Worm (Caenorhabditis elegans) whole organism, L1 larva: Measurements from ENCODE around the gene eif-3.L.

Experiments used
- aly-2 ChIP-seq: fragments of 150-350 bp; optimal IDR thresholded peaks from 2 replicates; lab custom pipeline; 2014; ENCODE audit warnings: missing biosample characterization, missing genetic modification characterization
- ceh-88 ChIP-seq: fragments of 200-800 bp; sonication (Bioruptor generic); IDR thresholded peaks from 2 replicates; pipeline ENCODE4 v1.3.6; 2022; ENCODE audit warnings: missing genetic modification characterization, missing compliant biosample characterization
- ces-1 ChIP-seq: fragments of 150-350 bp; optimal IDR thresholded peaks from 2 replicates; lab custom pipeline; 2014; ENCODE audit warnings: missing biosample characterization, missing genetic modification reagents, missing genetic modification characterization
- elt-3 ChIP-seq, 6 experiments: fragments of 150-350 bp in 1 of 6; sonication (generic microtip); optimal IDR thresholded peaks; 2 replicates each; lab custom pipeline; 2017 to 2018; ENCODE audit warnings: missing biosample characterization in 6 of 6, missing genetic modification characterization in 6 of 6, inconsistent platforms in 1 of 6
- lin-35 ChIP-seq, 2 experiments: fragments of 150-350 bp; optimal IDR thresholded peaks; 2 replicates each; lab custom pipeline; 2014; ENCODE audit warnings: missing biosample characterization in 2 of 2, missing genetic modification characterization in 2 of 2, missing genetic modification reagents in 2 of 2
- lin-39 ChIP-seq: fragments of 150-350 bp; optimal IDR thresholded peaks from 2 replicates; lab custom pipeline; 2014; ENCODE audit warnings: missing biosample characterization, missing genetic modification reagents, missing genetic modification characterization
- nhr-237 ChIP-seq: fragments of 150-350 bp; optimal IDR thresholded peaks from 2 replicates; lab custom pipeline; 2014; ENCODE audit warnings: missing biosample characterization, missing genetic modification characterization
- nhr-77 ChIP-seq: fragments of 150-350 bp; optimal IDR thresholded peaks from 2 replicates; lab custom pipeline; 2014; ENCODE audit warnings: missing biosample characterization, missing genetic modification characterization
- pag-3 ChIP-seq: sonication (generic microtip); optimal IDR thresholded peaks from 2 replicates; lab custom pipeline; 2017; ENCODE audit warnings: missing genetic modification characterization, mild to moderate bottlenecking, missing compliant biosample characterization, antibody characterized with exemption, borderline replicate concordance; ENCODE audit not compliant: insufficient read depth
- sox-4 ChIP-seq: sonication (generic microtip); optimal IDR thresholded peaks from 2 replicates; lab custom pipeline; 2016; ENCODE audit warnings: missing genetic modification characterization, missing compliant biosample characterization
- unc-62 ChIP-seq: fragments of 150-350 bp; optimal IDR thresholded peaks from 2 replicates; lab custom pipeline; 2014; ENCODE audit warnings: missing biosample characterization, missing genetic modification reagents, missing genetic modification characterization
- zag-1 ChIP-seq: fragments of 150-350 bp; optimal IDR thresholded peaks from 2 replicates; lab custom pipeline; 2014; ENCODE audit warnings: missing biosample characterization, missing genetic modification characterization
- ztf-11 ChIP-seq, 2 experiments: sonication (generic microtip); optimal IDR thresholded peaks; 2 replicates each; lab custom pipeline; 2016 to 2017; ENCODE audit warnings: missing genetic modification characterization in 2 of 2, missing biosample characterization in 1 of 2, missing compliant biosample characterization in 1 of 2

ce11 chrII:5667540-5667939 lies 45.3 kb upstream of the eif-3.L start:
- TF ChIP-seq zag-1 (tag; lab: Kevin White, UChicago) (no peak), lin-39 (no peak), sox-4 (tag; lab: Kevin White, UChicago) (no peak), aly-2 (no peak), ces-1 (GFP tag; lab: Kevin White, UChicago) (no peak), nhr-77 (no peak), unc-62 (GFP tag; lab: Kevin White, UChicago) (no peak), elt-3 (tag; optimal IDR thresholded peaks at IDR 0.05; lab: Kevin White, UChicago) (no peak), ztf-11 (tag; optimal IDR thresholded peaks at IDR 0.05; lab: Kevin White, UChicago) (no peak), pag-3 (no peak), ceh-88 (GFP tag; lab: Robert Waterston, UW) (no peak), lin-35 (GFP tag; optimal IDR thresholded peaks at IDR 0.05; lab: Kevin White, UChicago) (no peak), nhr-237 (no peak)
